ENCODE assay signal across 3 fruit fly cellular contexts in genomic region chr3R:23788406-23789021, dm6.
TF ChIP-seq lines count a peak whose summit lies in the region.

No protein-coding gene starts in this region.

TF ChIP-seq in whole organism, embryonic, 481 proteins besides CTCF, POLR2A, EP300 and RAD21 (continued from another document and continues in another):
- TF ChIP-seq Xrp1 (GFP tag; IDR thresholded peaks at IDR 0.05; lab: Robert Waterston, UW): peak; percentile 4; the same call in 1 of the 2 replicates
- TF ChIP-seq cg (GFP tag; optimal IDR thresholded peaks at IDR 0.05; lab: Kevin White, UChicago): peak; percentile 17
- TF ChIP-seq CG3726 (GFP tag; IDR thresholded peaks at IDR 0.05; lab: Robert Waterston, UW): 0 out of 3 replicates have a peak, but pooled peaks have one; percentile 4
- TF ChIP-seq CG2712 (tag; optimal IDR thresholded peaks at IDR 0.05; lab: Kevin White, UChicago): peak; percentile 16
- TF ChIP-seq CG10462 (GFP tag; optimal IDR thresholded peaks at IDR 0.05; lab: Kevin White, UChicago): no peak
- peak; percentile 37; the same call in 1 of the 3 replicates for TF ChIP-seq CG6175 (GFP tag; IDR thresholded peaks at IDR 0.05; lab: Robert Waterston, UW)
- peak; percentile 10 for TF ChIP-seq CG3281 (GFP tag; optimal IDR thresholded peaks at IDR 0.05; lab: Kevin White, UChicago)
- peak; percentile 21 for TF ChIP-seq unpg (GFP tag; optimal IDR thresholded peaks at IDR 0.05; lab: Kevin White, UChicago)
- peak; percentile 61 for TF ChIP-seq Atf6 (GFP tag; IDR thresholded peaks at IDR 0.05; lab: Robert Waterston, UW)
- peak; percentile 12 for TF ChIP-seq dmrt11E (tag; optimal IDR thresholded peaks at IDR 0.05; lab: Kevin White, UChicago)
- TF ChIP-seq CG7839 (tag; optimal IDR thresholded peaks at IDR 0.05; lab: Kevin White, UChicago): peak; percentile 1
- peak; percentile 43; the same call in 1 of the 2 replicates for TF ChIP-seq CG9932 (GFP tag; IDR thresholded peaks at IDR 0.05; lab: Robert Waterston, UW)
- TF ChIP-seq Med (GFP tag; lab: Kevin White, UChicago): peak; percentile 83
- TF ChIP-seq cwo (GFP tag; optimal IDR thresholded peaks at IDR 0.05; lab: Kevin White, UChicago): no peak
- TF ChIP-seq CG10366 (GFP tag; IDR thresholded peaks at IDR 0.05; lab: Robert Waterston, UW): peak; percentile 15; the same call in 1 of the 2 replicates
- no peak for TF ChIP-seq lbe (GFP tag; optimal IDR thresholded peaks at IDR 0.05; lab: Kevin White, UChicago)
- TF ChIP-seq vvl (GFP tag; IDR thresholded peaks at IDR 0.05; lab: Robert Waterston, UW): peak; percentile 43; the same call in 1 of the 2 replicates
- TF ChIP-seq Side (GFP tag; optimal IDR thresholded peaks at IDR 0.05; lab: Kevin White, UChicago): no peak
- 0 out of 3 replicates have a peak, but pooled peaks have one; percentile 4 for TF ChIP-seq ken (GFP tag; IDR thresholded peaks at IDR 0.05; lab: Robert Waterston, UW)
- TF ChIP-seq CG11696 (GFP tag; IDR thresholded peaks at IDR 0.05; lab: Robert Waterston, UW): peak; percentile 79
- no peak for TF ChIP-seq Hmx (GFP tag; optimal IDR thresholded peaks at IDR 0.05; lab: Kevin White, UChicago)
- TF ChIP-seq HHEX (GFP tag; optimal IDR thresholded peaks at IDR 0.05; lab: Kevin White, UChicago): no peak
- TF ChIP-seq Vsx1 (GFP tag; optimal IDR thresholded peaks at IDR 0.05; lab: Kevin White, UChicago): no peak
- 0 out of 4 replicates have a peak, but pooled peaks have one; percentile 47 for TF ChIP-seq chinmo (GFP tag; IDR thresholded peaks at IDR 0.05; lab: Robert Waterston, UW; ENCODE audit: partially characterized antibody)
- TF ChIP-seq ttk (GFP tag; IDR thresholded peaks at IDR 0.05; lab: Robert Waterston, UW): 0 out of 2 replicates have a peak, but pooled peaks have one; percentile 8
- no peak for TF ChIP-seq salm (tag; optimal IDR thresholded peaks at IDR 0.05; lab: Kevin White, UChicago)
- TF ChIP-seq bbx (GFP tag; IDR thresholded peaks at IDR 0.05; lab: Robert Waterston, UW; ENCODE audit: partially characterized antibody): no peak
- TF ChIP-seq CG7556 (GFP tag; optimal IDR thresholded peaks at IDR 0.05; lab: Kevin White, UChicago): peak; percentile 5
- peak; percentile 14 for TF ChIP-seq lilli (GFP tag; optimal IDR thresholded peaks at IDR 0.05; lab: Kevin White, UChicago)
- peak in 1 of 2 experiments; percentile 20 for TF ChIP-seq Pdp1 (GFP tag; optimal IDR thresholded peaks at IDR 0.05; lab: Kevin White, UChicago)
- peak; percentile 32; the same call in 1 of the 2 replicates for TF ChIP-seq Ptx1 (GFP tag; IDR thresholded peaks at IDR 0.05; lab: Robert Waterston, UW)
- no peak for TF ChIP-seq pan (optimal IDR thresholded peaks at IDR 0.05; lab: Kevin White, UChicago)
- peak in 1 of 2 experiments; percentile 19 for TF ChIP-seq pan (GFP tag; optimal IDR thresholded peaks at IDR 0.05 in 1 of 2, IDR thresholded peaks at IDR 0.05 in 1 of 2)
- TF ChIP-seq ftz-f1 (GFP tag; optimal IDR thresholded peaks at IDR 0.05; lab: Kevin White, UChicago): peak; percentile 29
- TF ChIP-seq sc (optimal IDR thresholded peaks at IDR 0.05; lab: Kevin White, UChicago): no peak
- no peak for TF ChIP-seq sc (GFP tag; optimal IDR thresholded peaks at IDR 0.05; lab: Kevin White, UChicago)
- TF ChIP-seq Gug (GFP tag; IDR thresholded peaks at IDR 0.05; lab: Robert Waterston, UW): 0 out of 4 replicates have a peak, but pooled peaks have one; percentile 6
- TF ChIP-seq lov (optimal IDR thresholded peaks at IDR 0.05; lab: Kevin White, UChicago): no peak
- no peak for TF ChIP-seq lov (GFP tag; IDR thresholded peaks at IDR 0.05; lab: Robert Waterston, UW)
- peak; percentile 14; the same call in 1 of the 2 replicates for TF ChIP-seq CG6689 (GFP tag; IDR thresholded peaks at IDR 0.05; lab: Robert Waterston, UW)
- peak; percentile 48 for TF ChIP-seq corto (GFP tag; optimal IDR thresholded peaks at IDR 0.05; lab: Kevin White, UChicago)

TF ChIP-seq in whole organism, prepupa, 60 proteins besides CTCF, POLR2A, EP300 and RAD21 (continued from another document):
- TF ChIP-seq dsx (GFP tag; optimal IDR thresholded peaks at IDR 0.05; lab: Kevin White, UChicago; ENCODE audit: poor library complexity, severe bottlenecking) (peak; percentile 59), net (GFP tag; optimal IDR thresholded peaks at IDR 0.05; lab: Kevin White, UChicago) (peak; percentile 69), vri (GFP tag; optimal IDR thresholded peaks at IDR 0.05; lab: Kevin White, UChicago) (no peak), topi (GFP tag; optimal IDR thresholded peaks at IDR 0.05; lab: Kevin White, UChicago) (peak; percentile 66), CG6163 (GFP tag; IDR thresholded peaks at IDR 0.05; lab: Robert Waterston, UW) (peak; percentile 44), CG6792 (GFP tag; optimal IDR thresholded peaks at IDR 0.05; lab: Kevin White, UChicago) (peak; percentile 63), CG3919 (GFP tag; optimal IDR thresholded peaks at IDR 0.05; lab: Kevin White, UChicago) (peak; percentile 70), Sox102F (GFP tag; optimal IDR thresholded peaks at IDR 0.05; lab: Kevin White, UChicago) (peak; percentile 53), CG11762 (GFP tag; optimal IDR thresholded peaks at IDR 0.05; lab: Kevin White, UChicago; ENCODE audit: insufficient read depth) (peak; percentile 67), CG10669 (GFP tag; optimal IDR thresholded peaks at IDR 0.05; lab: Kevin White, UChicago) (peak; percentile 73), CG8632 (GFP tag; optimal IDR thresholded peaks at IDR 0.05; lab: Kevin White, UChicago) (peak; percentile 65), CG9139 (GFP tag; optimal IDR thresholded peaks at IDR 0.05; lab: Kevin White, UChicago) (peak; percentile 40), CG6854 (GFP tag; optimal IDR thresholded peaks at IDR 0.05; lab: Kevin White, UChicago) (peak; percentile 58), fd85E (GFP tag; optimal IDR thresholded peaks at IDR 0.05; lab: Kevin White, UChicago) (no peak), eg (GFP tag; IDR thresholded peaks at IDR 0.05; lab: Robert Waterston, UW) (peak; percentile 63), Smox (GFP tag; optimal IDR thresholded peaks at IDR 0.05; lab: Kevin White, UChicago) (peak; percentile 56), spab (GFP tag; optimal IDR thresholded peaks at IDR 0.05; lab: Kevin White, UChicago) (peak; percentile 77), pdm3 (GFP tag; optimal IDR thresholded peaks at IDR 0.05; lab: Kevin White, UChicago) (peak; percentile 68), Sox14 (GFP tag; optimal IDR thresholded peaks at IDR 0.05; lab: Kevin White, UChicago) (peak; percentile 75), CG15336 (GFP tag; IDR thresholded peaks at IDR 0.05; lab: Robert Waterston, UW) (peak; percentile 71; the same call in 1 of the 2 replicates), salr (GFP tag; optimal IDR thresholded peaks at IDR 0.05; lab: Kevin White, UChicago) (peak; percentile 48 to 73), CG16779 (tag; optimal IDR thresholded peaks at IDR 0.05; lab: Kevin White, UChicago) (peak; percentile 24), Ets96B (tag; optimal IDR thresholded peaks at IDR 0.05; lab: Kevin White, UChicago) (peak; percentile 79), Eip75B (GFP tag; optimal IDR thresholded peaks at IDR 0.05; lab: Kevin White, UChicago) (peak; percentile 78), CG4318 (GFP tag; optimal IDR thresholded peaks at IDR 0.05; lab: Kevin White, UChicago) (peak; percentile 70), dac (GFP tag; optimal IDR thresholded peaks at IDR 0.05; lab: Kevin White, UChicago) (peak; percentile 61), Hr38 (GFP tag; optimal IDR thresholded peaks at IDR 0.05; lab: Kevin White, UChicago) (no peak), Sox15 (GFP tag; optimal IDR thresholded peaks at IDR 0.05; lab: Kevin White, UChicago) (peak; percentile 46), Hr4 (GFP tag; optimal IDR thresholded peaks at IDR 0.05; lab: Kevin White, UChicago) (peak; percentile 72), CG8319 (GFP tag; optimal IDR thresholded peaks at IDR 0.05; lab: Kevin White, UChicago) (no peak), Met (GFP tag; optimal IDR thresholded peaks at IDR 0.05; lab: Kevin White, UChicago) (peak; percentile 71), CG34406 (GFP tag; optimal IDR thresholded peaks at IDR 0.05; lab: Kevin White, UChicago) (peak; percentile 63), ss (GFP tag; optimal IDR thresholded peaks at IDR 0.05; lab: Kevin White, UChicago) (peak; percentile 65 to 81), cyc (GFP tag; optimal IDR thresholded peaks at IDR 0.05; lab: Kevin White, UChicago) (peak; percentile 47), acj6 (GFP tag; optimal IDR thresholded peaks at IDR 0.05; lab: Kevin White, UChicago) (peak; percentile 72), CG32006 (GFP tag; optimal IDR thresholded peaks at IDR 0.05; lab: Kevin White, UChicago) (peak; percentile 88)

TF ChIP-seq in whole organism, wandering third instar larva, 38 proteins besides CTCF, POLR2A, EP300 and RAD21 (continued from another document):
- TF ChIP-seq psq (GFP tag; optimal IDR thresholded peaks at IDR 0.05; lab: Kevin White, UChicago) (peak; percentile 53), Abd-B (GFP tag; optimal IDR thresholded peaks at IDR 0.05; lab: Kevin White, UChicago) (no peak), ey (GFP tag; optimal IDR thresholded peaks at IDR 0.05; lab: Kevin White, UChicago) (peak; percentile 61), GATAd (GFP tag; optimal IDR thresholded peaks at IDR 0.05; lab: Kevin White, UChicago) (no peak), Vsx2 (GFP tag; optimal IDR thresholded peaks at IDR 0.05; lab: Kevin White, UChicago; ENCODE audit: partially characterized antibody) (no peak), rgr (GFP tag; optimal IDR thresholded peaks at IDR 0.05; lab: Kevin White, UChicago) (peak; percentile 62), dl (GFP tag; optimal IDR thresholded peaks at IDR 0.05; lab: Kevin White, UChicago; ENCODE audit: insufficient read depth in 1 of 2, partially characterized antibody in 2 of 2) (no peak)
TF ChIP-seq in whole organism, wandering third instar larva: peak in this region for 14.
